Worm (Caenorhabditis elegans): ENCODE data around the gene pyc-1.
A peak's percentile ranks its signal among the peaks of the same experiment; 100 is the strongest.

The pyc-1 gene

DNA sequence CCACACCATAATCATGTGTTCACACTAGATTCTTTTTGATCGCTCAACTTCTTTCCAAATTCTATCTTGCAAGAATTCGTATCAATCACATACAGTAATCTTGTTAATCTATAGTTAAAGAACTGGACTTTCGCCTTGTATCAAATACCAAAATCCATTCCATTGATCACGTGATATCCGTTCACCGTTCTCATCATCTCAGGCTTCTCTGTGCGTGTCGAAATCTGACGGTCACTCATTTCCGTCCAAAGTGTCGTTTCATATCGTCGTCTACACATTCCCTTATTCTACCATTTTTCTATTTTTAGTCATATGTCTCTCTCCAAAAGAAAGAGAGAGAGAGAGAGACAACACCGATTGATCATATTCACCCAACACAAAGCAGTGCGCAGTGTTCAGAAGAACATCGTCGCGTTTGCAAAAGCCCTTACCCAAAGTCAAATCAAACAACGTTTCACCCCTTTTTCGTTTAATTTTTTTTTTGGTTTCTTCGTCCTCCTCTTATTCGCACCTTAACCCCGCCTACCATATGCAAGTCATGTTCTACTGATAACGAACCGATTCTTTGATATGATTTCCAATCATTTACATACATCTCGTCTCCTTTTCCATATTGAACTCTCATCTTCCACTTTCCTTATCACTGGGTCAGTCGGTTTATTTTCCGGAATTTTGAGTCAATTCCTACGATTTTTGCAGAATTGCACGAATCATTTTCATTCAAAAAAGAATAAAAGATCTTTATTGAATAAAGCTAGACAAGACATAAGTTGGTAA, 36.9 kb upstream of the pyc-1 start (continued):
- TF ChIP-seq lin-39 (tag; optimal IDR thresholded peaks at IDR 0.05), result no peak
- peak; percentile 63 for TF ChIP-seq blmp-1 (tag; optimal IDR thresholded peaks at IDR 0.05)
- TF ChIP-seq sup-37 (GFP tag; optimal IDR thresholded peaks at IDR 0.05), result no peak
- TF ChIP-seq egl-27 (tag; optimal IDR thresholded peaks at IDR 0.05), result no peak
- TF ChIP-seq vab-15 (tag; optimal IDR thresholded peaks at IDR 0.05), result no peak
- TF ChIP-seq lin-14 (GFP tag; optimal IDR thresholded peaks at IDR 0.05), result peak; percentile 69
- TF ChIP-seq ceh-90 (tag; optimal IDR thresholded peaks at IDR 0.05), result no peak
- TF ChIP-seq nhr-85 (tag), result peak; percentile 92
- peak; percentile 60 for TF ChIP-seq elt-2 (tag; optimal IDR thresholded peaks at IDR 0.05)
- TF ChIP-seq fkh-4 (tag; optimal IDR thresholded peaks at IDR 0.05; ENCODE audit: borderline replicate concordance), result no peak
- TF ChIP-seq zip-4 (GFP tag; optimal IDR thresholded peaks at IDR 0.05), result no peak
- TF ChIP-seq F16B12.6 (tag; optimal IDR thresholded peaks at IDR 0.05), result no peak
- TF ChIP-seq alr-1 (tag; optimal IDR thresholded peaks at IDR 0.05; ENCODE audit: borderline replicate concordance), result no peak
- TF ChIP-seq pax-3 (tag; optimal IDR thresholded peaks at IDR 0.05), result no peak
- no peak for TF ChIP-seq efl-1 (optimal IDR thresholded peaks at IDR 0.05)
- peak in 1 of 2 experiments; percentile 19 for TF ChIP-seq efl-1 (GFP tag; optimal IDR thresholded peaks at IDR 0.05 in 1 of 2)
- TF ChIP-seq dsc-1 (tag; optimal IDR thresholded peaks at IDR 0.05), result no peak
- no peak for TF ChIP-seq sox-4 (tag; optimal IDR thresholded peaks at IDR 0.05)
- TF ChIP-seq nhr-47 (tag; optimal IDR thresholded peaks at IDR 0.05), result no peak
- no peak for TF ChIP-seq isw-1 (GFP tag; IDR thresholded peaks at IDR 0.05)
- peak; percentile 59 for TF ChIP-seq nhr-20 (tag; optimal IDR thresholded peaks at IDR 0.05)
- TF ChIP-seq nhr-19 (GFP tag; conservative IDR thresholded peaks at IDR 0.05), result peak; percentile 36; the same call in 1 of the 2 replicates
- TF ChIP-seq lin-15B (tag; optimal IDR thresholded peaks at IDR 0.05), result no peak
- no peak for TF ChIP-seq unc-62 (GFP tag; optimal IDR thresholded peaks at IDR 0.05)
- no peak for TF ChIP-seq dpl-1 (GFP tag; optimal IDR thresholded peaks at IDR 0.05)
- no peak for TF ChIP-seq lir-3 (tag; optimal IDR thresholded peaks at IDR 0.05; ENCODE audit: poor library complexity)
- TF ChIP-seq snpc-4 (tag; optimal IDR thresholded peaks at IDR 0.05), result no peak
- TF ChIP-seq Y116A8C.19 (tag; optimal IDR thresholded peaks at IDR 0.05; ENCODE audit: borderline replicate concordance), result no peak
- TF ChIP-seq nhr-12 (tag; optimal IDR thresholded peaks at IDR 0.05), result no peak
- TF ChIP-seq mdl-1 (tag; optimal IDR thresholded peaks at IDR 0.05), result peak in 1 of 2 experiments; percentile 35
- no peak for TF ChIP-seq zag-1 (tag; optimal IDR thresholded peaks at IDR 0.05)
- TF ChIP-seq ceh-88 (GFP tag; IDR thresholded peaks at IDR 0.05), result no peak
- no peak for TF ChIP-seq C16A3.4 (tag; optimal IDR thresholded peaks at IDR 0.05)
- no peak for TF ChIP-seq ceh-82 (tag; optimal IDR thresholded peaks at IDR 0.05)
- no peak for TF ChIP-seq nhr-77 (tag; optimal IDR thresholded peaks at IDR 0.05)
- TF ChIP-seq aly-2 (tag; optimal IDR thresholded peaks at IDR 0.05), result no peak
- TF ChIP-seq unc-30 (tag; optimal IDR thresholded peaks at IDR 0.05), result no peak
- peak; percentile 48 for TF ChIP-seq jun-1 (tag; optimal IDR thresholded peaks at IDR 0.05)
- TF ChIP-seq ztf-11 (tag; optimal IDR thresholded peaks at IDR 0.05), result no peak
- TF ChIP-seq sptf-1 (tag; optimal IDR thresholded peaks at IDR 0.05), result no peak
- TF ChIP-seq unc-86 (tag; optimal IDR thresholded peaks at IDR 0.05), result no peak
- TF ChIP-seq pag-3 (tag; optimal IDR thresholded peaks at IDR 0.05; ENCODE audit: borderline replicate concordance, insufficient read depth), result no peak
- no peak for TF ChIP-seq grh-1 (GFP tag; IDR thresholded peaks at IDR 0.05)
- TF ChIP-seq xbp-1 (tag; optimal IDR thresholded peaks at IDR 0.05), result no peak
- TF ChIP-seq hlh-17 (GFP tag; optimal IDR thresholded peaks at IDR 0.05; ENCODE audit: borderline replicate concordance), result no peak
- no peak for TF ChIP-seq fkh-10 (GFP tag; optimal IDR thresholded peaks at IDR 0.05)
- TF ChIP-seq efl-3 (GFP tag; optimal IDR thresholded peaks at IDR 0.05), result no peak
- TF ChIP-seq C04F5.9 (tag; optimal IDR thresholded peaks at IDR 0.05), result no peak
- TF ChIP-seq ceh-63 (GFP tag; optimal IDR thresholded peaks at IDR 0.05), result no peak
